Worm (Caenorhabditis elegans) whole organism, late embryonic: ENCODE data around the gene metl-9.
A peak's percentile ranks its signal among the peaks of the same experiment; 100 is the strongest.

Experiments used
- C08G9.2 ChIP-seq: sonication (generic microtip); optimal IDR thresholded peaks from 2 replicates; lab custom pipeline; 2016; ENCODE audit warnings: mild to moderate bottlenecking, missing genetic modification characterization, moderate library complexity, missing compliant biosample characterization
- C38D4.7 ChIP-seq: fragments of 200-800 bp; sonication (Bioruptor generic); optimal IDR thresholded peaks from 2 replicates; lab custom pipeline; 2018; ENCODE audit warnings: mild to moderate bottlenecking, missing genetic modification characterization, moderate library complexity, missing compliant biosample characterization
- K02D7.2 ChIP-seq: sonication (generic microtip); optimal IDR thresholded peaks from 2 replicates; lab custom pipeline; 2017; ENCODE audit warnings: mild to moderate bottlenecking, missing genetic modification characterization, missing compliant biosample characterization
- K09A11.1 ChIP-seq: sonication (generic microtip); optimal IDR thresholded peaks from 2 replicates; lab custom pipeline; 2017; ENCODE audit warnings: antibody characterized with exemption, mild to moderate bottlenecking, missing genetic modification characterization, missing compliant biosample characterization; ENCODE audit not compliant: insufficient read depth
- T23F11.4 ChIP-seq: fragments of 200-800 bp; sonication (Bioruptor generic); optimal IDR thresholded peaks from 2 replicates; lab custom pipeline; 2018; ENCODE audit warnings: mild to moderate bottlenecking, missing genetic modification characterization, missing compliant biosample characterization
- Y22D7AL.16 ChIP-seq: sonication (generic microtip); optimal IDR thresholded peaks from 2 replicates; lab custom pipeline; 2016; ENCODE audit warnings: missing genetic modification characterization, missing compliant biosample characterization
- ahr-1 ChIP-seq: sonication (generic microtip); optimal IDR thresholded peaks from 2 replicates; lab custom pipeline; 2016; ENCODE audit warnings: missing genetic modification characterization, missing compliant biosample characterization
- ama-1 ChIP-seq: fragments of 150-350 bp; optimal IDR thresholded peaks from 2 replicates; lab custom pipeline; 2014
- ceh-14 ChIP-seq: sonication (generic microtip); optimal IDR thresholded peaks from 2 replicates; lab custom pipeline; 2016; ENCODE audit warnings: missing genotype, missing genetic modification characterization, missing compliant biosample characterization
- ceh-18 ChIP-seq: sonication (generic microtip); optimal IDR thresholded peaks from 2 replicates; lab custom pipeline; 2016; ENCODE audit warnings: missing genetic modification characterization, missing compliant biosample characterization
- ceh-19 ChIP-seq: fragments of 200-800 bp; sonication (Bioruptor generic); optimal IDR thresholded peaks from 2 replicates; lab custom pipeline; 2018; ENCODE audit warnings: mild to moderate bottlenecking, missing genetic modification characterization, missing compliant biosample characterization
- ceh-2 ChIP-seq: sonication (generic microtip); optimal IDR thresholded peaks from 2 replicates; lab custom pipeline; 2016; ENCODE audit warnings: missing genotype, missing genetic modification characterization, missing compliant biosample characterization
- ceh-30 ChIP-seq: fragments of 150-350 bp; optimal IDR thresholded peaks from 2 replicates; lab custom pipeline; 2014; ENCODE audit warnings: missing biosample characterization, missing genetic modification characterization
- ceh-34 ChIP-seq: sonication (generic microtip); optimal IDR thresholded peaks from 2 replicates; lab custom pipeline; 2016; ENCODE audit warnings: mild to moderate bottlenecking, missing genetic modification characterization, missing compliant biosample characterization
- ceh-45 ChIP-seq: fragments of 200-800 bp; sonication (Bioruptor generic); IDR thresholded peaks from 2 replicates; pipeline ENCODE4 v1.3.6; 2022; ENCODE audit warnings: missing genetic modification reagents, missing genetic modification characterization, missing compliant biosample characterization
- ceh-48 ChIP-seq: sonication (generic microtip); optimal IDR thresholded peaks from 2 replicates; lab custom pipeline; 2016; ENCODE audit warnings: missing genetic modification characterization, inconsistent platforms, missing compliant biosample characterization
- ceh-6 ChIP-seq: fragments of 200-800 bp; sonication (Bioruptor generic); optimal IDR thresholded peaks from 2 replicates; lab custom pipeline; 2018; ENCODE audit warnings: mild to moderate bottlenecking, missing genetic modification characterization, missing compliant biosample characterization
- ceh-9 ChIP-seq: sonication (generic microtip); optimal IDR thresholded peaks from 2 replicates; lab custom pipeline; 2016; ENCODE audit warnings: mild to moderate bottlenecking, missing genetic modification characterization, inconsistent platforms, missing compliant biosample characterization
- elt-2 ChIP-seq: sonication (generic microtip); optimal IDR thresholded peaks from 2 replicates; lab custom pipeline; 2016; ENCODE audit warnings: missing genetic modification reagents, missing genetic modification characterization, missing compliant biosample characterization
- elt-4 ChIP-seq: sonication (generic microtip); optimal IDR thresholded peaks from 2 replicates; lab custom pipeline; 2016; ENCODE audit warnings: missing genetic modification characterization, missing compliant biosample characterization
- eyg-1 ChIP-seq: sonication (generic microtip); optimal IDR thresholded peaks from 2 replicates; lab custom pipeline; 2016; ENCODE audit warnings: missing genotype, missing genetic modification characterization, missing compliant biosample characterization
- fax-1 ChIP-seq: sonication (generic microtip); optimal IDR thresholded peaks from 2 replicates; lab custom pipeline; 2016; ENCODE audit warnings: missing genotype, missing genetic modification characterization, missing compliant biosample characterization
- fkh-10 ChIP-seq: fragments of 150-350 bp; optimal IDR thresholded peaks from 2 replicates; lab custom pipeline; 2014; ENCODE audit warnings: missing biosample characterization, missing genetic modification reagents, missing genetic modification characterization
- gmeb-2 ChIP-seq: sonication (generic microtip); optimal IDR thresholded peaks from 2 replicates; lab custom pipeline; 2016; ENCODE audit warnings: missing genetic modification characterization, inconsistent platforms, missing compliant biosample characterization
- hlh-13 ChIP-seq: fragments of 200-800 bp; sonication (Bioruptor generic); optimal IDR thresholded peaks from 2 replicates; lab custom pipeline; 2018; ENCODE audit warnings: mild to moderate bottlenecking, missing genetic modification characterization, missing compliant biosample characterization
- hlh-30 ChIP-seq: sonication (generic microtip); optimal IDR thresholded peaks from 2 replicates; lab custom pipeline; 2017; ENCODE audit warnings: antibody characterized with exemption, missing genetic modification characterization, missing compliant biosample characterization; ENCODE audit not compliant: insufficient read depth
- hlh-6 ChIP-seq: sonication (generic microtip); optimal IDR thresholded peaks from 2 replicates; lab custom pipeline; 2016; ENCODE audit warnings: missing genotype, missing genetic modification characterization, missing compliant biosample characterization
- hlh-8 ChIP-seq: sonication (generic microtip); optimal IDR thresholded peaks from 2 replicates; lab custom pipeline; 2016; ENCODE audit warnings: missing genotype, missing genetic modification characterization, missing compliant biosample characterization
- lim-6 ChIP-seq: sonication (generic microtip); optimal IDR thresholded peaks from 2 replicates; lab custom pipeline; 2016; ENCODE audit warnings: missing genetic modification characterization, missing compliant biosample characterization
- lin-11 ChIP-seq: fragments of 200-800 bp; sonication (Bioruptor generic); optimal IDR thresholded peaks from 2 replicates; lab custom pipeline; 2018; ENCODE audit warnings: mild to moderate bottlenecking, missing genetic modification characterization, missing compliant biosample characterization
- madf-2 ChIP-seq: sonication (generic microtip); optimal IDR thresholded peaks from 2 replicates; lab custom pipeline; 2017; ENCODE audit warnings: missing genetic modification characterization, missing compliant biosample characterization
- nhr-232 ChIP-seq: sonication (generic microtip); optimal IDR thresholded peaks from 2 replicates; lab custom pipeline; 2016; ENCODE audit warnings: missing genetic modification characterization, missing compliant biosample characterization
- pha-4 ChIP-seq: fragments of 150-350 bp; optimal IDR thresholded peaks from 2 replicates; lab custom pipeline; 2018; ENCODE audit warnings: missing biosample characterization, missing genetic modification reagents, missing genetic modification characterization
- pqm-1 ChIP-seq: sonication (generic microtip); optimal IDR thresholded peaks from 2 replicates; lab custom pipeline; 2016; ENCODE audit warnings: missing genetic modification characterization, missing compliant biosample characterization
- ref-2 ChIP-seq: sonication (generic microtip); optimal IDR thresholded peaks from 2 replicates; lab custom pipeline; 2016; ENCODE audit warnings: missing genetic modification characterization, missing compliant biosample characterization
- sox-4 ChIP-seq: sonication (generic microtip); optimal IDR thresholded peaks from 2 replicates; lab custom pipeline; 2017; ENCODE audit warnings: mild to moderate bottlenecking, missing genetic modification characterization, inconsistent platforms, missing compliant biosample characterization
- tbx-2 ChIP-seq: sonication (generic microtip); optimal IDR thresholded peaks from 2 replicates; lab custom pipeline; 2016; ENCODE audit warnings: missing genetic modification characterization, missing compliant biosample characterization
- ttx-3 ChIP-seq: sonication (generic microtip); optimal IDR thresholded peaks from 2 replicates; lab custom pipeline; 2016; ENCODE audit warnings: missing genetic modification reagents, missing genetic modification characterization, missing compliant biosample characterization
- unc-3 ChIP-seq, 2 experiments: fragments of 200-800 bp in 1 of 2; sonication (Bioruptor generic) in 1 of 2; sonication (generic microtip) in 1 of 2; conservative IDR thresholded peaks in 1 of 2; optimal IDR thresholded peaks in 1 of 2; 2 replicates each; pipeline versions ENCODE4 v1.3.6 to Lab custom; 2016 to 2022; ENCODE audit warnings: missing compliant biosample characterization in 2 of 2, missing genetic modification characterization in 2 of 2, missing genetic modification reagents in 1 of 2
- unc-42 ChIP-seq: sonication (generic microtip); optimal IDR thresholded peaks from 2 replicates; lab custom pipeline; 2016; ENCODE audit warnings: missing genotype, missing genetic modification characterization, missing compliant biosample characterization
- unc-55 ChIP-seq: sonication (generic microtip); optimal IDR thresholded peaks from 2 replicates; lab custom pipeline; 2017; ENCODE audit warnings: missing biosample characterization, missing genetic modification reagents, missing genetic modification characterization
- ztf-16 ChIP-seq: sonication (generic microtip); optimal IDR thresholded peaks from 2 replicates; lab custom pipeline; 2017; ENCODE audit warnings: missing genetic modification characterization, missing compliant biosample characterization

Gene metl-9

DNA sequence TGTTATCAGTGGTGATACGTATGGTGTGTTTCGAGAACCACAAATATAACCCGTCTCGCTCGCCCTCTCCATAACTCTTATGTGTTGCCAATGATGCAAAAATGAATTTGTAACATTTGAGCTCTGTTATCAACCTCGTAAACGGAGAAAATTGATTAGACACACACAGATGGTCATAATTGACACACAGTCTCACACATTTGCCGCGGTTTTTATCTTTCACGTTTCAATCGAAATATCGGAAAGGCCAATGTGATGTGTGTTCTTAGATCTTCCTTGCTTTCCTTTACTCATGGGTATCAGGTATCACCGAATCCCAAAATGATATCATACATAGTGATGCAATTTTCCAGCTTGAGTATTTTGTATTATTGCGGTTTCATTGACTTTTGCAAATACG, 34.6 kb upstream of the metl-9 start:
- TF ChIP-seq pqm-1 (peak; percentile 29), elt-2 (tag; lab: Kevin White, UChicago) (peak; percentile 88), fax-1 (tag; lab: Kevin White, UChicago) (no peak)

DNA sequence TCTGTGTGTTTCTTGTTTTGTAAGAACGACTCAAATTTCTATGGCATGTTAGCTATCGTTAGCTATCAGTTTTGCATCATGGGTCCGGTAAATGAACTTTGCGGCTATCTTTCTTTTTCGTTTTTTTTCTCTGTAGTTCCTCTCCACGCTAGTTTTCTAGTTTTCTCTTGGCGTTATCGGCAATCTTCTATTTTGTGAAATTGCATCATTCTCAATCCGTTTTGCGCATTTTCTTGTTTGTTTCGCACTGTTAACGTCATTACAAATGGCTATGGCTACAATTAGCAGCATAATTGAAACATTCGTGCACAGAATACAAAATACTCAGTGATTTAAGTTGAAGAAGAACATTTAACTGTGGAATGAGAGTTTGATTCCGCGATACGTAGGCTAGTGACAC, 34.1 kb upstream of the metl-9 start:
- TF ChIP-seq unc-3 (GFP tag; conservative IDR thresholded peaks at IDR 0.05; lab: Robert Waterston, UW) = no peak
- TF ChIP-seq unc-3 (tag; optimal IDR thresholded peaks at IDR 0.05; lab: Kevin White, UChicago) = no peak
- no peak for TF ChIP-seq K02D7.2 (tag; lab: Kevin White, UChicago)
- TF ChIP-seq ref-2 (tag; lab: Kevin White, UChicago) = no peak
- no peak for TF ChIP-seq ceh-34 (tag; lab: Kevin White, UChicago)
- TF ChIP-seq Y22D7AL.16 (tag; lab: Kevin White, UChicago) = no peak
- TF ChIP-seq lin-11 (tag; lab: Kevin White, UChicago) = no peak
- no peak for TF ChIP-seq ttx-3 (tag; lab: Kevin White, UChicago)
- TF ChIP-seq elt-2 (tag; lab: Kevin White, UChicago) = no peak
- TF ChIP-seq eyg-1 (tag; lab: Kevin White, UChicago) = no peak
- TF ChIP-seq hlh-30 = no peak
- no peak for TF ChIP-seq hlh-13 (GFP tag; lab: Kevin White, UChicago)
- no peak for TF ChIP-seq sox-4 (tag; lab: Kevin White, UChicago)
- no peak for TF ChIP-seq fkh-10 (GFP tag; lab: Kevin White, UChicago)
- TF ChIP-seq C08G9.2 (tag; lab: Kevin White, UChicago) = no peak
- TF ChIP-seq lim-6 (tag; lab: Kevin White, UChicago) = no peak
- no peak for TF ChIP-seq pqm-1
- TF ChIP-seq hlh-8 (tag; lab: Kevin White, UChicago) = no peak
- no peak for TF ChIP-seq madf-2
- no peak for TF ChIP-seq ceh-30 (tag; lab: Kevin White, UChicago)
- TF ChIP-seq pha-4 (tag; lab: Kevin White, UChicago) = no peak

ce11 chrX:5210927-5211655, 32.1 kb upstream of the metl-9 start:
- TF ChIP-seq K09A11.1 (no peak), C08G9.2 (tag; lab: Kevin White, UChicago) (no peak), K02D7.2 (tag; lab: Kevin White, UChicago) (no peak), C38D4.7 (GFP tag; lab: Kevin White, UChicago) (no peak), T23F11.4 (GFP tag; lab: Kevin White, UChicago) (no peak), ztf-16 (tag; lab: Kevin White, UChicago) (no peak)

DNA sequence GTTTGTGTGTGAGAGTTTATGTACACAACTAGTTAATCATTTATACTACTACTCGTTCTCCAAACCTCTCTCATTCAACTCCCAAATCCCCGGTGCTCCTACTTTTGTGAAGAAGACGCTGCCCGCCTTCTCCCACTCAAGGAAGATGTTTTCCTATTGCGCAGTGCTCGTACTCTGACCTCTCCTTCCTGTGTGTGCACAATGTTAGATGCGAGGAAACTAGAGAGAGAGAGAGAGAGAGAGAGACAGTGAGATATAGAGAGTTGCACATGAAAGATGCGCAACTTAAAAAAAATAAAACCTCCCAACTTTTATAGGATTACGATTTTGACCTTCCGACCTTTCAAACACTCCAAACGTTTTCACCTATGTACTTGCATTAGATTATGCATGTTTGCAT, 31.6 kb upstream of the metl-9 start:
- TF ChIP-seq ceh-30 (tag; lab: Kevin White, UChicago) = no peak
- TF ChIP-seq unc-42 (tag; lab: Kevin White, UChicago) = peak; percentile 82

- TF ChIP-seq ceh-9 (tag; lab: Kevin White, UChicago) = no peak
- no peak for TF ChIP-seq nhr-232
- no peak for TF ChIP-seq ama-1 (lab: Kevin White, UChicago)
- no peak for TF ChIP-seq unc-42 (tag; lab: Kevin White, UChicago)
- no peak for TF ChIP-seq pqm-1
- TF ChIP-seq ceh-18 (tag; lab: Kevin White, UChicago) = peak; percentile 58
- no peak for TF ChIP-seq lim-6 (tag; lab: Kevin White, UChicago)
- no peak for TF ChIP-seq ceh-19
- no peak for TF ChIP-seq ceh-45 (GFP tag; lab: Robert Waterston, UW)
- no peak for TF ChIP-seq ceh-2 (tag; lab: Kevin White, UChicago)
- no peak for TF ChIP-seq elt-4 (tag; lab: Kevin White, UChicago)
- no peak for TF ChIP-seq sox-4 (tag; lab: Kevin White, UChicago)
- no peak for TF ChIP-seq K02D7.2 (tag; lab: Kevin White, UChicago)
- TF ChIP-seq gmeb-2 (tag; lab: Kevin White, UChicago) = no peak
- TF ChIP-seq hlh-6 (tag; lab: Kevin White, UChicago) = peak; percentile 25
- no peak for TF ChIP-seq ceh-6
- no peak for TF ChIP-seq C38D4.7 (GFP tag; lab: Kevin White, UChicago)
- TF ChIP-seq ttx-3 (tag; lab: Kevin White, UChicago) = no peak
- no peak for TF ChIP-seq ceh-14 (tag; lab: Kevin White, UChicago)
- peak; percentile 23 for TF ChIP-seq unc-55 (GFP tag; lab: Kevin White, UChicago)
- TF ChIP-seq ztf-16 (tag; lab: Kevin White, UChicago) = no peak
- no peak for TF ChIP-seq ref-2 (tag; lab: Kevin White, UChicago)
- no peak for TF ChIP-seq ahr-1 (tag; lab: Kevin White, UChicago)
- TF ChIP-seq ceh-48 (tag; lab: Kevin White, UChicago) = no peak
- TF ChIP-seq tbx-2 (tag; lab: Kevin White, UChicago) = no peak
These were observed 30.5 kb upstream of the metl-9 start for ce11 chrX:5209429-5209828.
